Fruit fly (Drosophila melanogaster): ENCODE data around the gene Larp7.

DNA sequence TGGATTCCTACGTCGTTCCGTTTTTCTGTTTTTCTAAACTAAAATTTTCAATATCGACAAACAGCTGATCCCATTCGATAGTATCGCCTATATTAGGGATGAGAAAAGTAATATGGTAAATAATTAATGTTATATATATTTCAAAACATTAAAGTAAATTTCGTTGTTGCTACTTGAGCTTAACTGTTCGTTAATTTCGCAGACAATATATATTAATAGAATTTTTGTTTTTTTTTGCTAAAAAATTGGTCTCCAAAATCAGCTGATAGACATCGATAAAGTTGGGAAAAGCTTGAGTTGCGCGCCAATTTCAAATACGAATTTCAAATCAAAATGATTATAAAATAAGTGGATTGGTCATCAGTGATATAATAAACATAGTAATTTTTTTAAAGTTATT lies 47.3 kb upstream of the Larp7 start, which contains the start of gene CG12118:
- TF ChIP-seq CG17806 (tag; optimal IDR thresholded peaks at IDR 0.05) (peak; percentile 64), CG14655 (GFP tag; optimal IDR thresholded peaks at IDR 0.05) (no peak), Snoo (tag; optimal IDR thresholded peaks at IDR 0.05) (peak; percentile 51), D1 (tag; optimal IDR thresholded peaks at IDR 0.05) (peak; percentile 33), rn (GFP tag; IDR thresholded peaks at IDR 0.05) (peak; percentile 31; the same call in 1 of the 2 replicates), Pif1B (GFP tag; optimal IDR thresholded peaks at IDR 0.05) (peak; percentile 56), Pif1A (GFP tag; optimal IDR thresholded peaks at IDR 0.05) (peak; percentile 46)
